Worm (Caenorhabditis elegans) whole organism, L1 larva: ENCODE results near the gene gcy-33.
A peak's percentile ranks its signal among the peaks of the same experiment; 100 is the strongest.

Source experiments
- C16A3.4 ChIP-seq: fragments of 150-350 bp; optimal IDR thresholded peaks from 2 replicates; lab custom pipeline; 2014; ENCODE audit warnings: missing biosample characterization, missing genetic modification characterization
- alr-1 ChIP-seq: fragments of 200-800 bp; sonication (Bioruptor generic); optimal IDR thresholded peaks from 2 replicates; lab custom pipeline; 2018; ENCODE audit warnings: borderline replicate concordance, mild to moderate bottlenecking, missing genetic modification characterization, missing compliant biosample characterization
- ama-1 ChIP-seq: fragments of 150-350 bp; optimal IDR thresholded peaks from 2 replicates; lab custom pipeline; 2014
- blmp-1 ChIP-seq: fragments of 150-350 bp; optimal IDR thresholded peaks from 2 replicates; lab custom pipeline; 2014; ENCODE audit warnings: missing biosample characterization, missing genetic modification characterization
- ceh-63 ChIP-seq: fragments of 200-800 bp; sonication (Bioruptor generic); optimal IDR thresholded peaks from 2 replicates; lab custom pipeline; 2018; ENCODE audit warnings: mild to moderate bottlenecking, missing genetic modification characterization, missing compliant biosample characterization
- ceh-82 ChIP-seq, 3 experiments: fragments of 150-350 bp in 1 of 3; sonication (generic microtip) in 2 of 3; optimal IDR thresholded peaks; 2 replicates each; lab custom pipeline; 2014 to 2017; ENCODE audit warnings: missing biosample characterization in 3 of 3, missing genetic modification characterization in 3 of 3
- ceh-88 ChIP-seq: fragments of 200-800 bp; sonication (Bioruptor generic); IDR thresholded peaks from 2 replicates; pipeline ENCODE4 v1.3.6; 2022; ENCODE audit warnings: missing genetic modification characterization, missing compliant biosample characterization
- ceh-90 ChIP-seq: sonication (generic microtip); optimal IDR thresholded peaks from 2 replicates; lab custom pipeline; 2016; ENCODE audit warnings: missing genetic modification characterization, missing compliant biosample characterization
- dsc-1 ChIP-seq: sonication (generic microtip); optimal IDR thresholded peaks from 2 replicates; lab custom pipeline; 2016; ENCODE audit warnings: mild to moderate bottlenecking, missing genetic modification characterization, missing compliant biosample characterization
- efl-1 ChIP-seq, 4 experiments: fragments of 150-350 bp; optimal IDR thresholded peaks in 3 of 4; peaks in 1 of 4; 1 replicate in 1 of 4; 2 replicates in 3 of 4; lab custom pipeline; 2014; ENCODE audit warnings: missing biosample characterization in 2 of 4, missing genetic modification characterization in 2 of 4, missing genetic modification reagents in 2 of 4
- egl-13 ChIP-seq: sonication (generic microtip); optimal IDR thresholded peaks from 2 replicates; lab custom pipeline; 2016; ENCODE audit warnings: missing genotype, missing genetic modification reagents, missing genetic modification characterization, missing compliant biosample characterization
- elt-2 ChIP-seq: sonication (generic microtip); optimal IDR thresholded peaks from 2 replicates; lab custom pipeline; 2016; ENCODE audit warnings: missing genetic modification characterization, mild to moderate bottlenecking, inconsistent platforms, missing compliant biosample characterization, missing genetic modification reagents
- elt-3 ChIP-seq, 6 experiments: fragments of 150-350 bp in 1 of 6; sonication (generic microtip); optimal IDR thresholded peaks; 2 replicates each; lab custom pipeline; 2017 to 2018; ENCODE audit warnings: missing biosample characterization in 6 of 6, missing genetic modification characterization in 6 of 6, inconsistent platforms in 1 of 6
- fkh-10 ChIP-seq: sonication (generic microtip); optimal IDR thresholded peaks from 2 replicates; lab custom pipeline; 2017; ENCODE audit warnings: missing biosample characterization, missing genetic modification reagents, missing genetic modification characterization
- fkh-4 ChIP-seq: sonication (generic microtip); optimal IDR thresholded peaks from 2 replicates; lab custom pipeline; 2016; ENCODE audit warnings: missing compliant biosample characterization, missing genetic modification characterization, borderline replicate concordance
- fkh-8 ChIP-seq: sonication (generic microtip); optimal IDR thresholded peaks from 2 replicates; lab custom pipeline; 2016; ENCODE audit warnings: mild to moderate bottlenecking, missing genetic modification characterization, missing compliant biosample characterization
- grh-1 ChIP-seq: fragments of 200-800 bp; sonication (Bioruptor generic); IDR thresholded peaks from 2 replicates; pipeline ENCODE4 v1.3.6; 2022; ENCODE audit warnings: missing genetic modification reagents, missing genetic modification characterization, missing compliant biosample characterization
- hpl-2 ChIP-seq: fragments of 150-350 bp; optimal IDR thresholded peaks from 2 replicates; lab custom pipeline; 2014; ENCODE audit warnings: missing biosample characterization, missing genetic modification reagents, missing genetic modification characterization
- lin-14 ChIP-seq: fragments of 200-800 bp; sonication (Bioruptor generic); optimal IDR thresholded peaks from 2 replicates; lab custom pipeline; 2018; ENCODE audit warnings: mild to moderate bottlenecking, missing genetic modification characterization, moderate library complexity, missing compliant biosample characterization
- lin-35 ChIP-seq, 2 experiments: fragments of 150-350 bp; optimal IDR thresholded peaks; 2 replicates each; lab custom pipeline; 2014; ENCODE audit warnings: missing biosample characterization in 2 of 2, missing genetic modification characterization in 2 of 2, missing genetic modification reagents in 2 of 2
- lir-3 ChIP-seq: sonication (generic microtip); optimal IDR thresholded peaks from 2 replicates; lab custom pipeline; 2016; ENCODE audit warnings: mild to moderate bottlenecking, missing genetic modification characterization, moderate library complexity, missing compliant biosample characterization; ENCODE audit not compliant: poor library complexity
- lsy-2 ChIP-seq, 2 experiments: fragments of 150-350 bp; optimal IDR thresholded peaks; 2 replicates each; lab custom pipeline; 2014; ENCODE audit warnings: missing biosample characterization in 2 of 2, missing genetic modification characterization in 2 of 2
- mab-9 ChIP-seq: fragments of 200-800 bp; sonication (Bioruptor generic); IDR thresholded peaks from 2 replicates; pipeline ENCODE4 v1.3.6; 2022; ENCODE audit warnings: missing genetic modification reagents, missing genetic modification characterization, missing compliant biosample characterization
- nhr-237 ChIP-seq: fragments of 150-350 bp; optimal IDR thresholded peaks from 2 replicates; lab custom pipeline; 2014; ENCODE audit warnings: missing biosample characterization, missing genetic modification characterization
- nhr-47 ChIP-seq: sonication (generic microtip); optimal IDR thresholded peaks from 2 replicates; lab custom pipeline; 2016; ENCODE audit warnings: mild to moderate bottlenecking, missing genetic modification characterization, moderate library complexity, missing compliant biosample characterization
- nhr-71 ChIP-seq: sonication (generic microtip); optimal IDR thresholded peaks from 2 replicates; lab custom pipeline; 2016; ENCODE audit warnings: mild to moderate bottlenecking, missing genetic modification characterization, moderate library complexity, missing compliant biosample characterization
- nhr-84 ChIP-seq: sonication (generic microtip); optimal IDR thresholded peaks from 2 replicates; lab custom pipeline; 2017; ENCODE audit warnings: missing biosample characterization, missing genetic modification characterization
- nhr-90 ChIP-seq: sonication (generic microtip); optimal IDR thresholded peaks from 2 replicates; lab custom pipeline; 2016; ENCODE audit warnings: mild to moderate bottlenecking, missing genetic modification characterization, missing compliant biosample characterization; ENCODE audit not compliant: poor library complexity
- pag-3 ChIP-seq: sonication (generic microtip); optimal IDR thresholded peaks from 2 replicates; lab custom pipeline; 2017; ENCODE audit warnings: missing genetic modification characterization, mild to moderate bottlenecking, missing compliant biosample characterization, antibody characterized with exemption, borderline replicate concordance; ENCODE audit not compliant: insufficient read depth
- pax-3 ChIP-seq: fragments of 200-800 bp; sonication (Bioruptor generic); optimal IDR thresholded peaks from 2 replicates; lab custom pipeline; 2018; ENCODE audit warnings: mild to moderate bottlenecking, missing genetic modification characterization, moderate library complexity, missing compliant biosample characterization
- rnt-1 ChIP-seq: sonication (generic microtip); optimal IDR thresholded peaks from 2 replicates; lab custom pipeline; 2016; ENCODE audit warnings: mild to moderate bottlenecking, missing genetic modification characterization, moderate library complexity, missing compliant biosample characterization
- sox-4 ChIP-seq: sonication (generic microtip); optimal IDR thresholded peaks from 2 replicates; lab custom pipeline; 2016; ENCODE audit warnings: missing genetic modification characterization, missing compliant biosample characterization
- sup-37 ChIP-seq: fragments of 200-800 bp; sonication (Bioruptor generic); optimal IDR thresholded peaks from 2 replicates; lab custom pipeline; 2018; ENCODE audit warnings: mild to moderate bottlenecking, missing genetic modification characterization, missing compliant biosample characterization
- swsn-7 ChIP-seq: sonication (generic microtip); optimal IDR thresholded peaks from 2 replicates; lab custom pipeline; 2016; ENCODE audit warnings: missing genetic modification characterization, missing compliant biosample characterization
- unc-30 ChIP-seq: sonication (generic microtip); optimal IDR thresholded peaks from 2 replicates; lab custom pipeline; 2017; ENCODE audit warnings: missing biosample characterization, missing genetic modification characterization
- xbp-1 ChIP-seq: sonication (generic microtip); optimal IDR thresholded peaks from 2 replicates; lab custom pipeline; 2016; ENCODE audit warnings: missing genetic modification characterization, missing compliant biosample characterization
- zip-4 ChIP-seq: fragments of 200-800 bp; sonication (Bioruptor generic); optimal IDR thresholded peaks from 2 replicates; lab custom pipeline; 2018; ENCODE audit warnings: mild to moderate bottlenecking, missing genetic modification characterization, moderate library complexity, missing compliant biosample characterization
- ztf-11 ChIP-seq, 2 experiments: sonication (generic microtip); optimal IDR thresholded peaks; 2 replicates each; lab custom pipeline; 2016 to 2017; ENCODE audit warnings: missing genetic modification characterization in 2 of 2, missing biosample characterization in 1 of 2, missing compliant biosample characterization in 1 of 2

The gcy-33 gene

ce11 chrV:11978179-11978578, 23.4 kb downstream of the gcy-33 start, which contains the start of gene mif-2:
TSS of gene mif-2 (minus strand) at chrV:11978459.
- TF ChIP-seq ama-1 (lab: Kevin White, UChicago) (peak; percentile 62), blmp-1 (tag; lab: Kevin White, UChicago) (no peak), egl-13 (tag; lab: Kevin White, UChicago) (no peak), hpl-2 (GFP tag; lab: Kevin White, UChicago) (no peak), C16A3.4 (tag; lab: Kevin White, UChicago) (no peak), grh-1 (0 out of 2 replicates have a peak, but pooled peaks have one; percentile 20), nhr-84 (tag; lab: Kevin White, UChicago) (no peak), lin-14 (GFP tag; lab: Kevin White, UChicago) (peak; percentile 20), sup-37 (GFP tag; lab: Kevin White, UChicago) (no peak), fkh-4 (no peak), nhr-90 (tag; lab: Kevin White, UChicago) (peak; percentile 9), elt-3 (tag; optimal IDR thresholded peaks at IDR 0.05; lab: Kevin White, UChicago) (peak in 1 of 6 experiments; percentile 63), lir-3 (no peak), fkh-10 (no peak), ceh-63 (GFP tag; lab: Kevin White, UChicago) (no peak), nhr-237 (tag; lab: Kevin White, UChicago) (no peak), mab-9 (GFP tag; lab: Robert Waterston, UW) (no peak), ceh-88 (GFP tag; lab: Robert Waterston, UW) (no peak), ztf-11 (tag; optimal IDR thresholded peaks at IDR 0.05; lab: Kevin White, UChicago) (no peak), sox-4 (tag; lab: Kevin White, UChicago) (no peak), alr-1 (no peak), xbp-1 (no peak), zip-4 (no peak), ceh-90 (tag; lab: Kevin White, UChicago) (no peak), lin-35 (GFP tag; optimal IDR thresholded peaks at IDR 0.05; lab: Kevin White, UChicago) (peak in 1 of 2 experiments; percentile 21), rnt-1 (tag; lab: Kevin White, UChicago) (no peak), unc-30 (tag; lab: Kevin White, UChicago) (no peak), pax-3 (tag; lab: Kevin White, UChicago) (no peak), pag-3 (no peak), efl-1 (optimal IDR thresholded peaks at IDR 0.05; lab: Kevin White, UChicago) (peak in 1 of 2 experiments; percentile 6), efl-1 (GFP tag; optimal IDR thresholded peaks at IDR 0.05 in 1 of 2; lab: Kevin White, UChicago) (peak in 1 of 2 experiments; percentile 6), swsn-7 (tag; lab: Kevin White, UChicago) (no peak), ceh-82 (tag; optimal IDR thresholded peaks at IDR 0.05; lab: Kevin White, UChicago) (no peak)

DNA sequence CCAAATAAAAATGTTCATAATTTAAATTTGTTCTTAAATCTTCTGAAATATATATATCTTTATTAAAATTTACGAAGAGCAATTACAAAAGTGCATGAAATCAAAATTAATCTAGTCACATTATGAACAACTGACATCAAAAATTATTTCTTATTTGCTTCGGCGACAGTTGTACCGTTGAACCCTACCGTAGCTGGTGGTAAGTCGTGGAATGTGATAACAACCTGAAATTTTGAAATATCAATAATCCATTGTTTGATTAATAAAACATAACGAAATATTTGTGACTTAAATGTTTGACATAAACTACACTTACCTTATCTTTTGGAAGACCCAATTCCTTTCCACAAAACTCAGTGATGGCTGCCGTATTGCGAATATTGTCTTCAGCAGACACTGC, 24.9 kb downstream of the gcy-33 start:
- TF ChIP-seq unc-30 (tag; lab: Kevin White, UChicago) = no peak
- peak; percentile 29 for TF ChIP-seq nhr-71
- TF ChIP-seq egl-13 (tag; lab: Kevin White, UChicago) = no peak
- no peak for TF ChIP-seq lsy-2 (tag; optimal IDR thresholded peaks at IDR 0.05; lab: Kevin White, UChicago)
- peak; percentile 39 for TF ChIP-seq nhr-90 (tag; lab: Kevin White, UChicago)
- TF ChIP-seq lir-3 = no peak
- TF ChIP-seq elt-2 (tag; lab: Kevin White, UChicago) = peak; percentile 82
- no peak for TF ChIP-seq dsc-1 (tag; lab: Kevin White, UChicago)
- no peak for TF ChIP-seq xbp-1
- TF ChIP-seq lin-35 (GFP tag; optimal IDR thresholded peaks at IDR 0.05; lab: Kevin White, UChicago) = peak in 1 of 2 experiments; percentile 28
- TF ChIP-seq fkh-8 (tag; lab: Kevin White, UChicago) = no peak
- no peak for TF ChIP-seq nhr-47 (tag; lab: Kevin White, UChicago)
- TF ChIP-seq elt-3 (tag; optimal IDR thresholded peaks at IDR 0.05; lab: Kevin White, UChicago) = no peak
- TF ChIP-seq efl-1 (optimal IDR thresholded peaks at IDR 0.05; lab: Kevin White, UChicago) = no peak
- TF ChIP-seq efl-1 (GFP tag; optimal IDR thresholded peaks at IDR 0.05 in 1 of 2; lab: Kevin White, UChicago) = no peak
